Worm (Caenorhabditis elegans) whole organism, late embryonic: Measurements from ENCODE around the gene lgl-1.

Experiments used
- C08G9.2 ChIP-seq: sonication (generic microtip); optimal IDR thresholded peaks from 2 replicates; lab custom pipeline; 2016; ENCODE audit warnings: mild to moderate bottlenecking, missing genetic modification characterization, moderate library complexity, missing compliant biosample characterization
- K02D7.2 ChIP-seq: sonication (generic microtip); optimal IDR thresholded peaks from 2 replicates; lab custom pipeline; 2017; ENCODE audit warnings: mild to moderate bottlenecking, missing genetic modification characterization, missing compliant biosample characterization
- K09A11.1 ChIP-seq: sonication (generic microtip); optimal IDR thresholded peaks from 2 replicates; lab custom pipeline; 2017; ENCODE audit warnings: antibody characterized with exemption, mild to moderate bottlenecking, missing genetic modification characterization, missing compliant biosample characterization; ENCODE audit not compliant: insufficient read depth
- T23F11.4 ChIP-seq: fragments of 200-800 bp; sonication (Bioruptor generic); optimal IDR thresholded peaks from 2 replicates; lab custom pipeline; 2018; ENCODE audit warnings: mild to moderate bottlenecking, missing genetic modification characterization, missing compliant biosample characterization
- Y22D7AL.16 ChIP-seq: sonication (generic microtip); optimal IDR thresholded peaks from 2 replicates; lab custom pipeline; 2016; ENCODE audit warnings: missing genetic modification characterization, missing compliant biosample characterization
- ahr-1 ChIP-seq: sonication (generic microtip); optimal IDR thresholded peaks from 2 replicates; lab custom pipeline; 2016; ENCODE audit warnings: missing genetic modification characterization, missing compliant biosample characterization
- ama-1 ChIP-seq: fragments of 150-350 bp; optimal IDR thresholded peaks from 2 replicates; lab custom pipeline; 2014
- ceh-19 ChIP-seq: fragments of 200-800 bp; sonication (Bioruptor generic); optimal IDR thresholded peaks from 2 replicates; lab custom pipeline; 2018; ENCODE audit warnings: mild to moderate bottlenecking, missing genetic modification characterization, missing compliant biosample characterization
- ceh-2 ChIP-seq: sonication (generic microtip); optimal IDR thresholded peaks from 2 replicates; lab custom pipeline; 2016; ENCODE audit warnings: missing genotype, missing genetic modification characterization, missing compliant biosample characterization
- ceh-22 ChIP-seq: sonication (generic microtip); optimal IDR thresholded peaks from 2 replicates; lab custom pipeline; 2017; ENCODE audit warnings: missing biosample characterization, missing genetic modification characterization
- ceh-24 ChIP-seq: sonication (generic microtip); optimal IDR thresholded peaks from 2 replicates; lab custom pipeline; 2016; ENCODE audit warnings: mild to moderate bottlenecking, missing genetic modification characterization, missing compliant biosample characterization
- ceh-30 ChIP-seq: fragments of 150-350 bp; optimal IDR thresholded peaks from 2 replicates; lab custom pipeline; 2014; ENCODE audit warnings: missing biosample characterization, missing genetic modification characterization
- ceh-45 ChIP-seq: fragments of 200-800 bp; sonication (Bioruptor generic); IDR thresholded peaks from 2 replicates; pipeline ENCODE4 v1.3.6; 2022; ENCODE audit warnings: missing genetic modification reagents, missing genetic modification characterization, missing compliant biosample characterization
- ceh-48 ChIP-seq: sonication (generic microtip); optimal IDR thresholded peaks from 2 replicates; lab custom pipeline; 2016; ENCODE audit warnings: missing genetic modification characterization, inconsistent platforms, missing compliant biosample characterization
- ceh-6 ChIP-seq: fragments of 200-800 bp; sonication (Bioruptor generic); optimal IDR thresholded peaks from 2 replicates; lab custom pipeline; 2018; ENCODE audit warnings: mild to moderate bottlenecking, missing genetic modification characterization, missing compliant biosample characterization
- che-1 ChIP-seq: sonication (generic microtip); optimal IDR thresholded peaks from 2 replicates; lab custom pipeline; 2016; ENCODE audit warnings: mild to moderate bottlenecking, missing genetic modification characterization, missing compliant biosample characterization
- dmd-4 ChIP-seq: sonication (generic microtip); optimal IDR thresholded peaks from 2 replicates; lab custom pipeline; 2016; ENCODE audit warnings: borderline replicate concordance, missing genetic modification characterization, missing compliant biosample characterization
- dve-1 ChIP-seq: sonication (generic microtip); optimal IDR thresholded peaks from 2 replicates; lab custom pipeline; 2017; ENCODE audit warnings: antibody characterized with exemption, mild to moderate bottlenecking, missing genetic modification characterization, missing compliant biosample characterization
- elt-2 ChIP-seq: sonication (generic microtip); optimal IDR thresholded peaks from 2 replicates; lab custom pipeline; 2016; ENCODE audit warnings: missing genetic modification reagents, missing genetic modification characterization, missing compliant biosample characterization
- elt-4 ChIP-seq: sonication (generic microtip); optimal IDR thresholded peaks from 2 replicates; lab custom pipeline; 2016; ENCODE audit warnings: missing genetic modification characterization, missing compliant biosample characterization
- ets-4 ChIP-seq: sonication (generic microtip); optimal IDR thresholded peaks from 2 replicates; lab custom pipeline; 2016; ENCODE audit warnings: missing genetic modification characterization, missing compliant biosample characterization
- fax-1 ChIP-seq: sonication (generic microtip); optimal IDR thresholded peaks from 2 replicates; lab custom pipeline; 2016; ENCODE audit warnings: missing genotype, missing genetic modification characterization, missing compliant biosample characterization
- gmeb-2 ChIP-seq: sonication (generic microtip); optimal IDR thresholded peaks from 2 replicates; lab custom pipeline; 2016; ENCODE audit warnings: missing genetic modification characterization, inconsistent platforms, missing compliant biosample characterization
- hlh-13 ChIP-seq: fragments of 200-800 bp; sonication (Bioruptor generic); optimal IDR thresholded peaks from 2 replicates; lab custom pipeline; 2018; ENCODE audit warnings: mild to moderate bottlenecking, missing genetic modification characterization, missing compliant biosample characterization
- hlh-15 ChIP-seq: sonication (generic microtip); optimal IDR thresholded peaks from 2 replicates; lab custom pipeline; 2016; ENCODE audit warnings: missing genetic modification characterization, missing compliant biosample characterization
- hlh-30 ChIP-seq: sonication (generic microtip); optimal IDR thresholded peaks from 2 replicates; lab custom pipeline; 2017; ENCODE audit warnings: antibody characterized with exemption, missing genetic modification characterization, missing compliant biosample characterization; ENCODE audit not compliant: insufficient read depth
- hlh-6 ChIP-seq: sonication (generic microtip); optimal IDR thresholded peaks from 2 replicates; lab custom pipeline; 2016; ENCODE audit warnings: missing genotype, missing genetic modification characterization, missing compliant biosample characterization
- hlh-8 ChIP-seq: sonication (generic microtip); optimal IDR thresholded peaks from 2 replicates; lab custom pipeline; 2016; ENCODE audit warnings: missing genotype, missing genetic modification characterization, missing compliant biosample characterization
- lin-11 ChIP-seq: fragments of 200-800 bp; sonication (Bioruptor generic); optimal IDR thresholded peaks from 2 replicates; lab custom pipeline; 2018; ENCODE audit warnings: mild to moderate bottlenecking, missing genetic modification characterization, missing compliant biosample characterization
- madf-2 ChIP-seq: sonication (generic microtip); optimal IDR thresholded peaks from 2 replicates; lab custom pipeline; 2017; ENCODE audit warnings: missing genetic modification characterization, missing compliant biosample characterization
- mec-3 ChIP-seq: sonication (generic microtip); optimal IDR thresholded peaks from 2 replicates; lab custom pipeline; 2016; ENCODE audit warnings: borderline replicate concordance, missing genetic modification characterization, missing compliant biosample characterization
- nhr-11 ChIP-seq: fragments of 150-350 bp; optimal IDR thresholded peaks from 2 replicates; lab custom pipeline; 2014; ENCODE audit warnings: missing biosample characterization, missing genetic modification characterization
- nhr-232 ChIP-seq: sonication (generic microtip); optimal IDR thresholded peaks from 2 replicates; lab custom pipeline; 2016; ENCODE audit warnings: missing genetic modification characterization, missing compliant biosample characterization
- npax-4 ChIP-seq: sonication (generic microtip); optimal IDR thresholded peaks from 2 replicates; lab custom pipeline; 2016; ENCODE audit warnings: missing genetic modification characterization, missing compliant biosample characterization
- odd-2 ChIP-seq: sonication (generic microtip); optimal IDR thresholded peaks from 2 replicates; lab custom pipeline; 2017; ENCODE audit warnings: antibody characterized with exemption, mild to moderate bottlenecking, missing genetic modification characterization, missing compliant biosample characterization
- pag-3 ChIP-seq: sonication (generic microtip); optimal IDR thresholded peaks from 2 replicates; lab custom pipeline; 2016; ENCODE audit warnings: missing compliant biosample characterization, missing genetic modification characterization, borderline replicate concordance
- pat-9 ChIP-seq: fragments of 200-800 bp; sonication (Bioruptor generic); optimal IDR thresholded peaks from 2 replicates; lab custom pipeline; 2018; ENCODE audit warnings: mild to moderate bottlenecking, missing genetic modification characterization, moderate library complexity, missing compliant biosample characterization
- pax-1 ChIP-seq: fragments of 150-350 bp; optimal IDR thresholded peaks from 2 replicates; lab custom pipeline; 2014; ENCODE audit warnings: missing biosample characterization, missing genetic modification characterization
- pha-2 ChIP-seq: sonication (generic microtip); optimal IDR thresholded peaks from 2 replicates; lab custom pipeline; 2017; ENCODE audit warnings: mild to moderate bottlenecking, missing genetic modification characterization, missing compliant biosample characterization
- pha-4 ChIP-seq: fragments of 150-350 bp; optimal IDR thresholded peaks from 2 replicates; lab custom pipeline; 2018; ENCODE audit warnings: missing biosample characterization, missing genetic modification reagents, missing genetic modification characterization
- pqm-1 ChIP-seq: sonication (generic microtip); optimal IDR thresholded peaks from 2 replicates; lab custom pipeline; 2016; ENCODE audit warnings: missing genetic modification characterization, missing compliant biosample characterization
- pros-1 ChIP-seq: fragments of 150-350 bp; optimal IDR thresholded peaks from 2 replicates; lab custom pipeline; 2014; ENCODE audit warnings: missing biosample characterization, missing genetic modification reagents, missing genetic modification characterization
- ref-2 ChIP-seq: sonication (generic microtip); optimal IDR thresholded peaks from 2 replicates; lab custom pipeline; 2016; ENCODE audit warnings: missing genetic modification characterization, missing compliant biosample characterization
- rnt-1 ChIP-seq: sonication (generic microtip); optimal IDR thresholded peaks from 2 replicates; lab custom pipeline; 2016; ENCODE audit warnings: missing genetic modification characterization, missing compliant biosample characterization
- sox-2 ChIP-seq: fragments of 200-800 bp; sonication (Bioruptor generic); IDR thresholded peaks from 2 replicates; pipeline ENCODE4 v1.3.6; 2022; ENCODE audit warnings: missing genetic modification reagents, missing genetic modification characterization, missing compliant biosample characterization
- syd-9 ChIP-seq: sonication (generic microtip); optimal IDR thresholded peaks from 2 replicates; lab custom pipeline; 2016; ENCODE audit warnings: mild to moderate bottlenecking, missing genetic modification characterization, moderate library complexity, missing compliant biosample characterization
- tbx-2 ChIP-seq: sonication (generic microtip); optimal IDR thresholded peaks from 2 replicates; lab custom pipeline; 2016; ENCODE audit warnings: missing genetic modification characterization, missing compliant biosample characterization
- ttx-3 ChIP-seq: sonication (generic microtip); optimal IDR thresholded peaks from 2 replicates; lab custom pipeline; 2016; ENCODE audit warnings: missing genetic modification reagents, missing genetic modification characterization, missing compliant biosample characterization
- unc-3 ChIP-seq, 2 experiments: fragments of 200-800 bp in 1 of 2; sonication (Bioruptor generic) in 1 of 2; sonication (generic microtip) in 1 of 2; conservative IDR thresholded peaks in 1 of 2; optimal IDR thresholded peaks in 1 of 2; 2 replicates each; pipeline versions ENCODE4 v1.3.6 to Lab custom; 2016 to 2022; ENCODE audit warnings: missing compliant biosample characterization in 2 of 2, missing genetic modification characterization in 2 of 2, missing genetic modification reagents in 1 of 2
- unc-42 ChIP-seq: sonication (generic microtip); optimal IDR thresholded peaks from 2 replicates; lab custom pipeline; 2016; ENCODE audit warnings: missing genotype, missing genetic modification characterization, missing compliant biosample characterization
- unc-55 ChIP-seq: sonication (generic microtip); optimal IDR thresholded peaks from 2 replicates; lab custom pipeline; 2017; ENCODE audit warnings: missing biosample characterization, missing genetic modification reagents, missing genetic modification characterization
- unc-86 ChIP-seq: sonication (generic microtip); optimal IDR thresholded peaks from 2 replicates; lab custom pipeline; 2016; ENCODE audit warnings: missing genetic modification characterization, missing compliant biosample characterization
- ztf-16 ChIP-seq: sonication (generic microtip); optimal IDR thresholded peaks from 2 replicates; lab custom pipeline; 2017; ENCODE audit warnings: missing genetic modification characterization, missing compliant biosample characterization

The lgl-1 gene

ce11 chrX:871020-871419 lies at the start of gene lgl-1:
TSS of gene lgl-1 (minus strand) at chrX:871089.
- TF ChIP-seq C08G9.2 (tag; lab: Kevin White, UChicago) = peak; percentile 27
- TF ChIP-seq hlh-8 (tag; lab: Kevin White, UChicago) = peak; percentile 16
- no peak for TF ChIP-seq ceh-45 (GFP tag; lab: Robert Waterston, UW)
- TF ChIP-seq tbx-2 (tag; lab: Kevin White, UChicago) = peak; percentile 73
- no peak for TF ChIP-seq ceh-22 (tag; lab: Kevin White, UChicago)
- TF ChIP-seq syd-9 (tag; lab: Kevin White, UChicago) = no peak
- no peak for TF ChIP-seq ama-1
- peak; percentile 17 for TF ChIP-seq pha-2 (tag; lab: Kevin White, UChicago)
- peak; percentile 36 for TF ChIP-seq ceh-19
- TF ChIP-seq mec-3 = no peak
- no peak for TF ChIP-seq fax-1 (tag; lab: Kevin White, UChicago)
- TF ChIP-seq sox-2 (GFP tag; lab: Robert Waterston, UW) = peak; percentile 37; the same call in 1 of the 2 replicates
- no peak for TF ChIP-seq ets-4 (tag; lab: Kevin White, UChicago)
- TF ChIP-seq madf-2 (tag; lab: Kevin White, UChicago) = no peak
- TF ChIP-seq pqm-1 (tag; lab: Kevin White, UChicago) = no peak
- TF ChIP-seq pag-3 (tag; lab: Kevin White, UChicago) = no peak
- no peak for TF ChIP-seq gmeb-2 (tag; lab: Kevin White, UChicago)
- no peak for TF ChIP-seq hlh-15 (tag; lab: Kevin White, UChicago)
- no peak for TF ChIP-seq ttx-3 (tag; lab: Kevin White, UChicago)
- TF ChIP-seq pros-1 (tag; lab: Kevin White, UChicago) = peak; percentile 37
- TF ChIP-seq ceh-6 (GFP tag; lab: Kevin White, UChicago) = no peak
- TF ChIP-seq che-1 (tag; lab: Kevin White, UChicago) = no peak
- TF ChIP-seq pha-4 (tag; lab: Kevin White, UChicago) = no peak
- peak; percentile 30 for TF ChIP-seq rnt-1 (tag; lab: Kevin White, UChicago)
- no peak for TF ChIP-seq unc-3 (GFP tag; conservative IDR thresholded peaks at IDR 0.05; lab: Robert Waterston, UW)
- no peak for TF ChIP-seq unc-3 (tag; optimal IDR thresholded peaks at IDR 0.05; lab: Kevin White, UChicago)
- TF ChIP-seq ztf-16 (tag; lab: Kevin White, UChicago) = no peak
- no peak for TF ChIP-seq npax-4 (tag; lab: Kevin White, UChicago)
- TF ChIP-seq elt-4 = no peak
- no peak for TF ChIP-seq ceh-48
- no peak for TF ChIP-seq odd-2 (tag; lab: Kevin White, UChicago)
- TF ChIP-seq pat-9 (tag; lab: Kevin White, UChicago) = no peak
- TF ChIP-seq pax-1 = no peak
- no peak for TF ChIP-seq ceh-2 (tag; lab: Kevin White, UChicago)
- no peak for TF ChIP-seq nhr-11
- TF ChIP-seq hlh-13 = no peak
- TF ChIP-seq Y22D7AL.16 (tag; lab: Kevin White, UChicago) = no peak
- no peak for TF ChIP-seq T23F11.4
- TF ChIP-seq unc-86 (tag; lab: Kevin White, UChicago) = no peak
- no peak for TF ChIP-seq nhr-232 (tag; lab: Kevin White, UChicago)
- peak; percentile 9 for TF ChIP-seq hlh-30 (tag; lab: Kevin White, UChicago)
- no peak for TF ChIP-seq ceh-24 (tag; lab: Kevin White, UChicago)
- no peak for TF ChIP-seq dmd-4 (tag; lab: Kevin White, UChicago)
- TF ChIP-seq unc-42 (tag; lab: Kevin White, UChicago) = peak; percentile 27
- no peak for TF ChIP-seq ceh-30 (tag; lab: Kevin White, UChicago)
- TF ChIP-seq K02D7.2 (tag; lab: Kevin White, UChicago) = no peak
- TF ChIP-seq K09A11.1 = peak; percentile 43
- no peak for TF ChIP-seq lin-11 (tag; lab: Kevin White, UChicago)
- TF ChIP-seq ahr-1 (tag; lab: Kevin White, UChicago) = no peak
- peak; percentile 22 for TF ChIP-seq hlh-6
- peak; percentile 69 for TF ChIP-seq ref-2 (tag; lab: Kevin White, UChicago)
- TF ChIP-seq dve-1 (tag; lab: Kevin White, UChicago) = no peak
- peak; percentile 14 for TF ChIP-seq elt-2
- peak; percentile 46 for TF ChIP-seq unc-55
